Worm (Caenorhabditis elegans): ENCODE data around the gene R07E5.17.

R07E5.17 gene

DNA sequence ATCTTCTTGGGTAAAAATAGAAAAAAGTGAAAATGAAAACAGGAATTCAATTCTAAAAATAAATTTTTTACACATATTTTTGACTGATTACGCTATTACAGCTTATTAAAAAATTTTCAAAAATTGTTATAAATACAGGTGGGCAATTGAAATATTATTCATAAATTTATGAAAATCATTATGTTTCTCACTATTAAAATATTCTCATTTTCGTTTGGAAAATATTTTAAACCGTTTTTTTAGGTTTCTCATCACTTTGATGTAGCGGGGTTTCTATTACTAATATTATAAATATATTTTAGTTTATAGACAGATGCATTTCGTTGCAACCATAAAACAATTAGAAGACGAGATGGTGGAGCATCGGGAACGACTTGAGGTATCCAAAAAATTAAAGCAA lies 7.1 kb downstream of the R07E5.17 start, which contains the start of gene R07E5.5:
Gene R07E5.5 (plus strand): TSS at position 301 of the 400 bp plus-strand sequence.
- TF ChIP-seq F49E8.2 (tag; optimal IDR thresholded peaks at IDR 0.05; ENCODE audit: insufficient read depth): no peak
- TF ChIP-seq F57C9.4 (tag; optimal IDR thresholded peaks at IDR 0.05): no peak
- TF ChIP-seq nhr-179 (tag; optimal IDR thresholded peaks at IDR 0.05): no peak
- no peak for TF ChIP-seq ztf-25 (GFP tag; IDR thresholded peaks at IDR 0.05)
- TF ChIP-seq snpc-1.3 (tag; optimal IDR thresholded peaks at IDR 0.05; ENCODE audit: insufficient read depth): no peak
- no peak for TF ChIP-seq atf-7 (tag; optimal IDR thresholded peaks at IDR 0.05)
- TF ChIP-seq somi-1 (GFP tag; optimal IDR thresholded peaks at IDR 0.05): no peak
- TF ChIP-seq hmg-1.2 (GFP tag; IDR thresholded peaks at IDR 0.05): no peak

ce11 chrIII:4395857-4396256 lies 8.4 kb downstream of the R07E5.17 start:
- TF ChIP-seq nfyb-1 (GFP tag; IDR thresholded peaks at IDR 0.05) (peak; percentile 93), madf-3 (GFP tag; IDR thresholded peaks at IDR 0.05) (no peak), attf-5 (GFP tag; optimal IDR thresholded peaks at IDR 0.05) (no peak), hlh-26 (GFP tag; conservative IDR thresholded peaks at IDR 0.05) (no peak), ceh-100 (GFP tag; IDR thresholded peaks at IDR 0.05) (no peak), dpl-1 (GFP tag; optimal IDR thresholded peaks at IDR 0.05) (no peak), B0035.1 (tag; optimal IDR thresholded peaks at IDR 0.05) (no peak)

ce11 chrIII:4394496-4394895 lies 9.7 kb downstream of the R07E5.17 start, which contains the start of gene R07E5.4:
Gene R07E5.4 (plus strand): TSS chrIII:4394796.
- TF ChIP-seq F49E8.2 (tag; optimal IDR thresholded peaks at IDR 0.05; ENCODE audit: insufficient read depth): no peak
- no peak for TF ChIP-seq egrh-3 (GFP tag; IDR thresholded peaks at IDR 0.05)

- TF ChIP-seq lin-35 (GFP tag; optimal IDR thresholded peaks at IDR 0.05) (no peak), repo-1 (tag; optimal IDR thresholded peaks at IDR 0.05) (no peak), attf-3 (GFP tag; conservative IDR thresholded peaks at IDR 0.05) (no peak)
These were observed 12.3 kb downstream of the R07E5.17 start for ce11 chrIII:4391938-4392337.

ce11 chrIII:4391319-4391718 lies 12.9 kb downstream of the R07E5.17 start:
- TF ChIP-seq bed-1 (GFP tag; IDR thresholded peaks at IDR 0.05) (no peak), egl-18 (GFP tag; IDR thresholded peaks at IDR 0.05) (no peak), D2030.7 (GFP tag; IDR thresholded peaks at IDR 0.05) (no peak), snpc-4 (GFP tag; optimal IDR thresholded peaks at IDR 0.05) (no peak), snpc-4 (tag; optimal IDR thresholded peaks at IDR 0.05) (no peak), F22D6.2 (tag; optimal IDR thresholded peaks at IDR 0.05) (no peak), efl-1 (GFP tag; optimal IDR thresholded peaks at IDR 0.05) (no peak), attf-6 (GFP tag; IDR thresholded peaks at IDR 0.05) (no peak), dpff-1 (tag; optimal IDR thresholded peaks at IDR 0.05) (no peak), aptf-3 (GFP tag; IDR thresholded peaks at IDR 0.05) (no peak)

- TF ChIP-seq attf-6 (GFP tag; IDR thresholded peaks at IDR 0.05) (no peak), F22D6.2 (tag; optimal IDR thresholded peaks at IDR 0.05) (no peak), bed-1 (GFP tag; IDR thresholded peaks at IDR 0.05) (no peak), lin-35 (GFP tag; optimal IDR thresholded peaks at IDR 0.05) (no peak), snpc-1.3 (tag; optimal IDR thresholded peaks at IDR 0.05; ENCODE audit: insufficient read depth) (no peak), nhr-80 (tag; optimal IDR thresholded peaks at IDR 0.05) (no peak), egrh-3 (GFP tag; IDR thresholded peaks at IDR 0.05) (no peak), ets-4 (GFP tag; optimal IDR thresholded peaks at IDR 0.05) (no peak), let-526 (GFP tag; IDR thresholded peaks at IDR 0.05) (no peak), F39B2.1 (GFP tag; IDR thresholded peaks at IDR 0.05) (no peak), mel-28 (tag; optimal IDR thresholded peaks at IDR 0.05; ENCODE audit: borderline replicate concordance) (no peak), F10E7.11 (tag; optimal IDR thresholded peaks at IDR 0.05) (no peak)
These were observed 13.8 kb downstream of the R07E5.17 start for ce11 chrIII:4390421-4390820.

Data from whole organism, young adult.